Fruit fly (Drosophila melanogaster) whole organism, adult: ENCODE data around the gene CG6231.

Experiments
- CG11617 ChIP-seq: fragments of 200-800 bp; sonication (Bioruptor generic); optimal IDR thresholded peaks from 2 replicates; lab custom pipeline; 2017; ENCODE audit warnings: mild to moderate bottlenecking, missing biosample characterization, missing genetic modification reagents, missing genetic modification characterization
- CG14711 ChIP-seq: fragments of 200-800 bp; sonication (Bioruptor generic); optimal IDR thresholded peaks from 2 replicates; lab custom pipeline; 2018; ENCODE audit warnings: missing biosample characterization, mild to moderate bottlenecking, missing genetic modification characterization, moderate library complexity
- CG1620 ChIP-seq: fragments of 200-800 bp; sonication (Bioruptor generic); optimal IDR thresholded peaks from 2 replicates; lab custom pipeline; 2016; ENCODE audit warnings: missing biosample characterization, missing genetic modification characterization
- CG33017 ChIP-seq: fragments of 200-800 bp; sonication (Bioruptor generic); optimal IDR thresholded peaks from 2 replicates; lab custom pipeline; 2018; ENCODE audit warnings: missing biosample characterization, mild to moderate bottlenecking, missing genetic modification characterization, moderate library complexity
- CG5204 ChIP-seq: fragments of 200-800 bp; sonication (Bioruptor generic); optimal IDR thresholded peaks from 2 replicates; lab custom pipeline; 2016; ENCODE audit warnings: missing biosample characterization, missing genetic modification characterization
- CG7045 ChIP-seq: fragments of 200-800 bp; sonication (Bioruptor generic); optimal IDR thresholded peaks from 2 replicates; lab custom pipeline; 2017; ENCODE audit warnings: missing biosample characterization, mild to moderate bottlenecking, missing genetic modification characterization
- Clk ChIP-seq: fragments of 200-800 bp; sonication (Bioruptor generic); optimal IDR thresholded peaks from 2 replicates; lab custom pipeline; 2017; ENCODE audit warnings: missing biosample characterization, missing genetic modification characterization
- Crg-1 ChIP-seq: fragments of 200-800 bp; sonication (Bioruptor generic); optimal IDR thresholded peaks from 2 replicates; lab custom pipeline; 2016; ENCODE audit warnings: missing biosample characterization, missing genetic modification characterization
- Mnt ChIP-seq: fragments of 200-800 bp; sonication (Bioruptor generic); optimal IDR thresholded peaks from 2 replicates; lab custom pipeline; 2016; ENCODE audit warnings: missing biosample characterization, mild to moderate bottlenecking, missing genetic modification characterization
- bab1 ChIP-seq: fragments of 200-800 bp; sonication (Bioruptor generic); optimal IDR thresholded peaks from 3 replicates; lab custom pipeline; 2019; ENCODE audit warnings: missing biosample characterization, mild to moderate bottlenecking, missing genetic modification characterization, moderate library complexity
- cnc ChIP-seq, 2 experiments: fragments of >200 bp; optimal IDR thresholded peaks; 2 replicates each; lab custom pipeline; 2017
- kay ChIP-seq: fragments of 200-800 bp; sonication (Bioruptor generic); peaks from one replicate; lab custom pipeline; 2016; ENCODE audit warnings: missing biosample characterization, missing genetic modification characterization, borderline replicate concordance
- ovo ChIP-seq: fragments of 200-800 bp; sonication (Bioruptor generic); optimal IDR thresholded peaks from 2 replicates; lab custom pipeline; 2016; ENCODE audit warnings: missing biosample characterization, missing genetic modification characterization
- tj ChIP-seq: fragments of 200-800 bp; sonication (Bioruptor generic); optimal IDR thresholded peaks from 3 replicates; lab custom pipeline; 2017; ENCODE audit warnings: missing biosample characterization, mild to moderate bottlenecking, missing genetic modification characterization, moderate library complexity

DNA sequence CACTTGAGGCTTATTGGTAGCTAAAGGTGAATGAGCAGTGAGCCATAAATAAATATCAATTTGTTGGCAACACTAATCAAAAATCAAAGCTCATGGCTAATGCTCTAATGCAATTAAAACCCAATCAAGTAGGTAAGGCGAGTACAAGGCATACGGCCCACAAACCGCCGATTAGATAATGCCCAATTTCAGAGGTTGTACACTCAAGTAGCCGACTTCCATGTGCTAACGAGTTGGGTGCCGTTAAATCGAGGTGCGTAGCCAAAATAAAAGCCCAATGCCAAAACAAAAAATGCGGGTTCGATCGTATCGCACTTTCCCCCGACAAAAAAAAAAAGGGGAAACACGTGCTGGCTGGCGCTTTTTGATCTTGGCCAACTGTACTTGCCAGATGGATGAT is 10.5 kb downstream of the CG6231 start:
- TF ChIP-seq CG33017 (tag; lab: Kevin White, UChicago) (no peak), CG1620 (GFP tag; lab: Kevin White, UChicago) (no peak), tj (GFP tag; lab: Kevin White, UChicago) (no peak), kay (GFP tag; lab: Kevin White, UChicago) (no peak), CG14711 (tag; lab: Kevin White, UChicago) (no peak), CG7045 (GFP tag; lab: Kevin White, UChicago) (no peak), Mnt (GFP tag; lab: Kevin White, UChicago) (no peak), CG5204 (GFP tag; lab: Kevin White, UChicago) (no peak), Crg-1 (GFP tag; lab: Kevin White, UChicago) (no peak), CG11617 (no peak), Clk (GFP tag; lab: Kevin White, UChicago) (no peak), bab1 (GFP tag; lab: Kevin White, UChicago) (no peak), ovo (GFP tag; lab: Kevin White, UChicago) (no peak), cnc (optimal IDR thresholded peaks at IDR 0.05; lab: Kevin White, UChicago) (no peak)
